Worm (Caenorhabditis elegans): Measurements from ENCODE around the gene F53F4.17.

The F53F4.17 gene

ce11 chrV:13587902-13588301 is at the start of gene F53F4.17:
Gene F53F4.17 (plus strand): TSS chrV:13588202.
- no peak for TF ChIP-seq gmeb-1 (tag; optimal IDR thresholded peaks at IDR 0.05)
- no peak for TF ChIP-seq unc-39 (tag; optimal IDR thresholded peaks at IDR 0.05)
- no peak for TF ChIP-seq lin-39 (tag; optimal IDR thresholded peaks at IDR 0.05)
- TF ChIP-seq ztf-4 (tag; optimal IDR thresholded peaks at IDR 0.05) = no peak
- no peak for TF ChIP-seq F13H6.1 (tag; optimal IDR thresholded peaks at IDR 0.05)
- TF ChIP-seq ztf-1 (GFP tag; conservative IDR thresholded peaks at IDR 0.05) = no peak
- no peak for TF ChIP-seq nhr-77 (tag; optimal IDR thresholded peaks at IDR 0.05)
- no peak for TF ChIP-seq unc-55 (GFP tag; optimal IDR thresholded peaks at IDR 0.05)
- TF ChIP-seq elt-3 (tag; optimal IDR thresholded peaks at IDR 0.05) = no peak
- no peak for TF ChIP-seq snpc-4 (tag; optimal IDR thresholded peaks at IDR 0.05)
- TF ChIP-seq dmd-4 (tag; optimal IDR thresholded peaks at IDR 0.05) = no peak
- no peak for TF ChIP-seq nhr-12 (tag; optimal IDR thresholded peaks at IDR 0.05)
- TF ChIP-seq unc-62 (GFP tag; optimal IDR thresholded peaks at IDR 0.05) = no peak
- no peak for TF ChIP-seq Y55F3AM.14 (GFP tag; optimal IDR thresholded peaks at IDR 0.05)
- no peak for TF ChIP-seq R02D3.7 (tag; optimal IDR thresholded peaks at IDR 0.05)
- TF ChIP-seq lin-11 (tag; optimal IDR thresholded peaks at IDR 0.05) = no peak
- TF ChIP-seq ceh-82 (tag; optimal IDR thresholded peaks at IDR 0.05) = no peak
- no peak for TF ChIP-seq elt-1 (tag; optimal IDR thresholded peaks at IDR 0.05)
- TF ChIP-seq fos-1 (tag; optimal IDR thresholded peaks at IDR 0.05) = no peak

DNA sequence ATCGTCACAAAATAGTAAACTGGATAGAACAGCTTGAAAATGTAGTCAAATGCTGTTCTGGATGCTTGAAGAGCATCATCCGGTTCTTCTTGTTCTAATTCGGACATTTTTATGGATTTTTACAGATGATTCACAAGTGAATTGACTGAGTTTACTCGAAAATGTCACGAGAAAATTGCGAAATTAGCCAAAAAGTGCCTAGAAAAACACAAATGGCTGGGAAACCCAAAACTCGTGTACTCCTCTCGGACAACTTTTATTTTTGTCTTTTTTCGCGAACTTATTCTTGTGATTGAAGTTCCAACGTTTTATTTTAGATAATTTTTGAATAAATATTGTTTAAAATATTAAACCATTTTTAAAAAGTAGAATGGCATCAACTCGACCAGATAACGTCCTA is 36.4 kb upstream of the F53F4.17 start, which contains the start of the genes C56A3.4 and C56A3.5:
Gene C56A3.4, minus strand, starts transcription at position 154 of the 400 bp plus-strand sequence.
Gene C56A3.5, plus strand, starts transcription at position 367 of the 400 bp plus-strand sequence.
- TF ChIP-seq unc-55 (GFP tag; optimal IDR thresholded peaks at IDR 0.05) (peak; percentile 67), nhr-10 (tag; optimal IDR thresholded peaks at IDR 0.05) (no peak), lin-11 (tag; optimal IDR thresholded peaks at IDR 0.05) (no peak), egl-27 (tag; optimal IDR thresholded peaks at IDR 0.05) (no peak), Y55F3AM.14 (GFP tag; optimal IDR thresholded peaks at IDR 0.05) (no peak), sem-4 (tag; optimal IDR thresholded peaks at IDR 0.05) (no peak), lin-39 (tag; optimal IDR thresholded peaks at IDR 0.05) (no peak), ceh-16 (tag; optimal IDR thresholded peaks at IDR 0.05) (no peak), skn-1 (tag; optimal IDR thresholded peaks at IDR 0.05) (peak; percentile 7), lin-13 (GFP tag; optimal IDR thresholded peaks at IDR 0.05) (peak; percentile 1), ztf-4 (tag; optimal IDR thresholded peaks at IDR 0.05) (no peak), zag-1 (tag; optimal IDR thresholded peaks at IDR 0.05) (no peak), gmeb-1 (tag; optimal IDR thresholded peaks at IDR 0.05) (peak; percentile 64), blmp-1 (tag; optimal IDR thresholded peaks at IDR 0.05; ENCODE audit: insufficient read depth) (no peak), fos-1 (tag; optimal IDR thresholded peaks at IDR 0.05) (peak; percentile 50), C34F6.9 (tag; optimal IDR thresholded peaks at IDR 0.05) (peak; percentile 82), nhr-129 (tag; optimal IDR thresholded peaks at IDR 0.05) (peak; percentile 60), nhr-237 (tag; optimal IDR thresholded peaks at IDR 0.05) (no peak), ceh-82 (tag; optimal IDR thresholded peaks at IDR 0.05) (no peak), ztf-11 (tag; optimal IDR thresholded peaks at IDR 0.05) (no peak), nhr-11 (tag; optimal IDR thresholded peaks at IDR 0.05) (no peak), R02D3.7 (tag; optimal IDR thresholded peaks at IDR 0.05) (no peak), alr-1 (tag; optimal IDR thresholded peaks at IDR 0.05) (no peak), unc-39 (tag; optimal IDR thresholded peaks at IDR 0.05) (no peak), mbf-1 (tag; optimal IDR thresholded peaks at IDR 0.05) (no peak), ZK546.5 (tag; optimal IDR thresholded peaks at IDR 0.05) (no peak), ama-1 (optimal IDR thresholded peaks at IDR 0.05) (no peak), aly-2 (tag; optimal IDR thresholded peaks at IDR 0.05) (no peak), snpc-4 (tag; optimal IDR thresholded peaks at IDR 0.05) (peak; percentile 14), unc-62 (GFP tag; optimal IDR thresholded peaks at IDR 0.05) (no peak), nhr-12 (tag; optimal IDR thresholded peaks at IDR 0.05) (no peak), F13H6.1 (tag; optimal IDR thresholded peaks at IDR 0.05) (no peak), nhr-21 (tag; optimal IDR thresholded peaks at IDR 0.05) (no peak), nhr-23 (tag; optimal IDR thresholded peaks at IDR 0.05) (no peak), ztf-1 (GFP tag; conservative IDR thresholded peaks at IDR 0.05) (no peak), sma-9 (GFP tag; optimal IDR thresholded peaks at IDR 0.05) (peak; percentile 54), sma-9 (tag; optimal IDR thresholded peaks at IDR 0.05) (no peak), nhr-25 (tag; optimal IDR thresholded peaks at IDR 0.05) (no peak), nhr-6 (tag; optimal IDR thresholded peaks at IDR 0.05) (no peak), elt-3 (tag; optimal IDR thresholded peaks at IDR 0.05) (no peak), peb-1 (tag; optimal IDR thresholded peaks at IDR 0.05) (no peak), lsy-2 (tag; optimal IDR thresholded peaks at IDR 0.05) (peak; percentile 43 to 67), mdl-1 (tag; optimal IDR thresholded peaks at IDR 0.05) (no peak), mab-5 (tag; optimal IDR thresholded peaks at IDR 0.05) (no peak), sma-3 (GFP tag; optimal IDR thresholded peaks at IDR 0.05) (peak; percentile 30), dmd-4 (tag; optimal IDR thresholded peaks at IDR 0.05) (no peak), elt-1 (tag; optimal IDR thresholded peaks at IDR 0.05) (no peak), nhr-77 (tag; optimal IDR thresholded peaks at IDR 0.05) (no peak), crh-2 (tag; optimal IDR thresholded peaks at IDR 0.05) (peak; percentile 54)

All from whole organism, L2 larva.